Worm (Caenorhabditis elegans): ENCODE data around the gene srd-11.

srd-11 gene

DNA sequence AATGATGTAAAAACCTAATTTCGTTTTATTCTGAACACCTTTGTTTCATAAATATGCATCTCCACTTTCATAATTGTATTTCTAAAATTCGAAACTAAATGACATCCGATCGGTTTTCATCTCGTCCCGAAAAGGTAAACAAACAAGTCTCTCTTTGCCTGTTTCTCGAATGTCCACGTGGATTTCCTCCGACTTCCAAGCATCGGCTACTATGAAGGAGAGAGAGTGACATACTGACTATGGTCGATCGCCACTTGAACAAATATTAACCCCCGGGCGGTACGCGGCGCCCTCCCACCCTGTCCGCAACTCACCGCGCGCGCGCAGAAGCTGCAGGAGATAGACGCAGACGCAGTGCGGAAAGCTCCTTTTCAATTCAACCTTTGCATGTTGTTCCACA, 43.8 kb downstream of the srd-11 start:
- TF ChIP-seq ceh-44 (GFP tag; IDR thresholded peaks at IDR 0.05), result no peak
- 0 out of 2 replicates have a peak, but pooled peaks have one; percentile 28 for TF ChIP-seq madf-9 (GFP tag; conservative IDR thresholded peaks at IDR 0.05)
- TF ChIP-seq F10B5.3 (tag; optimal IDR thresholded peaks at IDR 0.05), result no peak
- no peak for TF ChIP-seq daf-8 (GFP tag; IDR thresholded peaks at IDR 0.05)
- no peak for TF ChIP-seq hmg-1.1 (GFP tag; IDR thresholded peaks at IDR 0.05)
- no peak for TF ChIP-seq arid-1 (GFP tag; conservative IDR thresholded peaks at IDR 0.05)
- TF ChIP-seq nhr-6 (tag; optimal IDR thresholded peaks at IDR 0.05), result peak; percentile 10
- no peak for TF ChIP-seq madf-5 (GFP tag; IDR thresholded peaks at IDR 0.05)
- TF ChIP-seq F44E2.7 (GFP tag; IDR thresholded peaks at IDR 0.05), result no peak

DNA sequence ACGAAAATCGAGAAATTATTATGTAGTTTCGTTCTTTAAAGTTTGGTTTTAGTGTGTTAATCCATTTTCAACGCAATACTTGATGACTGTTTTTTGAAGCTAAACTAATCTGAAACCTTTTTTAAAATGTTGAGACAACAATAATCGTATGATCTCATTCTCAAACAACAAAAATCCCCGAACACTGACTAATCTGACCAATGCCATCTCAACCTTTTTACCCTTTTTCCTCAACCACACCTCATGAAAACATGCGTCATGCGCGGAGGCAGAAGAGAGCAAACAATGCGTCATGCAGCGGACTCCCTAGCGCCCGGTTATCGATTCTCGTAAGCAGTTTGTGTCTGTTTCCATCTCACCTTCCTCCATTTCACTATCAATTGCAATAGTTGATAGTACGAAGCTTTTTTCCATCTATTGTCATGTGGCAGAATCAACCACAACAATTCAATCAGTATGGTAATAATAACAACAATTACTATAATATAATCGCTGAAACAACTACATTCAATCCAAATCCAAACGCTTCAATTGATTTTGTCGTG, 47.9 kb downstream of the srd-11 start, which contains the start of gene C50B8.4:
C50B8.4 (plus strand) TSS at position 299 of the 545 bp plus-strand sequence.
- TF ChIP-seq nhr-6 (tag; optimal IDR thresholded peaks at IDR 0.05) (peak; percentile 61), dpl-1 (GFP tag; optimal IDR thresholded peaks at IDR 0.05) (no peak), ceh-44 (GFP tag; IDR thresholded peaks at IDR 0.05) (no peak), nhr-77 (tag; optimal IDR thresholded peaks at IDR 0.05) (peak; percentile 28), gei-8 (GFP tag; optimal IDR thresholded peaks at IDR 0.05) (no peak), F26F4.8 (GFP tag; conservative IDR thresholded peaks at IDR 0.05) (no peak), F10B5.3 (tag; optimal IDR thresholded peaks at IDR 0.05) (no peak), hlh-30 (tag; optimal IDR thresholded peaks at IDR 0.05; ENCODE audit: insufficient read depth) (peak; percentile 63), nhr-25 (tag; optimal IDR thresholded peaks at IDR 0.05; ENCODE audit: borderline replicate concordance, insufficient read depth) (no peak), dmd-6 (GFP tag; IDR thresholded peaks at IDR 0.05) (peak; percentile 26; the same call in 1 of the 2 replicates), pqm-1 (tag; optimal IDR thresholded peaks at IDR 0.05) (peak; percentile 66), mxl-3 (GFP tag; optimal IDR thresholded peaks at IDR 0.05) (peak; percentile 40), php-3 (GFP tag; IDR thresholded peaks at IDR 0.05) (no peak), nhr-76 (tag; optimal IDR thresholded peaks at IDR 0.05) (no peak), zip-2 (tag; optimal IDR thresholded peaks at IDR 0.05) (no peak), daf-16 (GFP tag; optimal IDR thresholded peaks at IDR 0.05) (no peak), daf-16 (tag; optimal IDR thresholded peaks at IDR 0.05) (peak; percentile 84), Y48G9A.11 (GFP tag; IDR thresholded peaks at IDR 0.05) (no peak), zfp-3 (GFP tag; conservative IDR thresholded peaks at IDR 0.05) (no peak), hlh-11 (tag; optimal IDR thresholded peaks at IDR 0.05) (peak; percentile 75), fkh-10 (GFP tag; optimal IDR thresholded peaks at IDR 0.05) (no peak), nhr-28 (tag; optimal IDR thresholded peaks at IDR 0.05) (peak; percentile 39), unc-62 (GFP tag; optimal IDR thresholded peaks at IDR 0.05 in 1 of 2) (peak in 1 of 2 experiments; percentile 25), unc-62 (tag; optimal IDR thresholded peaks at IDR 0.05) (no peak), Y75B8A.6 (GFP tag; IDR thresholded peaks at IDR 0.05) (no peak), zfp-2 (tag; optimal IDR thresholded peaks at IDR 0.05) (no peak), mep-1 (tag; optimal IDR thresholded peaks at IDR 0.05) (no peak), hmg-1.1 (GFP tag; IDR thresholded peaks at IDR 0.05) (no peak), lsy-2 (tag; optimal IDR thresholded peaks at IDR 0.05) (no peak), aha-1 (tag) (peak; percentile 95), hif-1 (tag; optimal IDR thresholded peaks at IDR 0.05) (no peak), dve-1 (tag; optimal IDR thresholded peaks at IDR 0.05; ENCODE audit: insufficient read depth) (peak; percentile 46)

DNA sequence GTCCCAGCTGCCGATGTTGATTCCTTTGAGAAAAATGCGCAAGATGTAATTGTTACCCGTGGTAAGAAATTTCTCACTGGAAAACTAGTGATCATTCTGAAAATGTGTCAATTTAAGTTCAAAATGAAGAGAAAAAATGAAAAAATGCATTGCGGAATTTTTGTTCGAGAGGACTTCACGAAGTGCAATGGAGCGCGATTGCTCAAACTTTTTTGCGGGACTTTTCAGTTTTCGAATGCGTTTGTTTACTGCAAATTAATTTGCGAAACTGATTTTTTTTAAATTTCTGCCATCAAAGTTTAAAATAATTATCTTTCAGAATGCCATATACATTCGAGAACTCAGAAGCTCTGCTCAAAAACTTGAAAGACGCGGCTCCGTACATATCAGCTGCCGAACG, 51.1 kb downstream of the srd-11 start, which contains the start of the genes nuaf-1 and bir-2:
nuaf-1 (minus strand) TSS at position 98 of the 400 bp plus-strand sequence.
bir-2 (plus strand) TSS at position 318 of the 400 bp plus-strand sequence.
- TF ChIP-seq daf-19 (GFP tag; conservative IDR thresholded peaks at IDR 0.05) (no peak), F49E8.2 (tag; optimal IDR thresholded peaks at IDR 0.05; ENCODE audit: borderline replicate concordance) (no peak), tag-97 (GFP tag; IDR thresholded peaks at IDR 0.05) (no peak), pha-4 (GFP tag; IDR thresholded peaks at IDR 0.05) (no peak), pha-4 (tag; optimal IDR thresholded peaks at IDR 0.05) (no peak), nhr-10 (tag; optimal IDR thresholded peaks at IDR 0.05) (no peak), daf-8 (GFP tag; IDR thresholded peaks at IDR 0.05) (no peak), ctbp-1 (GFP tag; IDR thresholded peaks at IDR 0.05) (no peak), T26A8.4 (GFP tag; IDR thresholded peaks at IDR 0.05) (no peak), lir-3 (tag; optimal IDR thresholded peaks at IDR 0.05) (no peak), ZK546.5 (tag; optimal IDR thresholded peaks at IDR 0.05) (no peak), nhr-102 (tag; optimal IDR thresholded peaks at IDR 0.05) (no peak), zfp-2 (tag; optimal IDR thresholded peaks at IDR 0.05) (no peak), daf-16 (GFP tag; optimal IDR thresholded peaks at IDR 0.05) (no peak), daf-16 (tag; optimal IDR thresholded peaks at IDR 0.05) (peak; percentile 12), unc-39 (tag; optimal IDR thresholded peaks at IDR 0.05) (no peak), nhr-28 (tag; optimal IDR thresholded peaks at IDR 0.05) (no peak), mep-1 (tag; optimal IDR thresholded peaks at IDR 0.05) (peak; percentile 53), hlh-30 (tag; optimal IDR thresholded peaks at IDR 0.05; ENCODE audit: insufficient read depth) (peak; percentile 51), aha-1 (tag) (peak; percentile 86)

Data from whole organism, L4 larva.